Fruit fly (Drosophila melanogaster): ENCODE data around the gene CG11756.

The CG11756 gene

DNA sequence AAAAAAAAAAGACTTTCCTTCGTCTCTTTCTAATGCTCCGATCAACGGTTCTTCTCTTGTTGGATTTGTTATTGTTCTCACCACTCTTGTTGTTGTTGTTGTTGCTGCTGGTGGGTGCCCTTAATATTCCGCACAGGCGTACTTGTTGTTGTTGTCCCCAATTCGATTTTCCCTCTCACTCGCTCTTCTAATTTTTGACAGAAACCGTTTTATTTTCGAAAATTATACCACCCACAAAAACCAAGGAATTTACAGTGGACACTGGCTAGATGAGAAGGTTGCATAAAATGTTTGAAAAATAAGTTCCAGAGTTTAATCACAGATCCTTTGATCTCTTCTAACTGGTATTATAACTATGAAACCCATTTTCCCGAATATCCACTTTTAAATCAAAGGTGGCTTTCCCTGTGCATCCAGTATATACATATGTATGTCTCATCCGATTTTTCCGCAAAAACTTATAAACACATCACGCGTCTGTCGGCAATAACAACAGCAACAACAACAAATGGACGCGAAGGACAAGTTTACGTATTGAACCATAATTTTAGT, 43.5 kb downstream of the CG11756 start (continued):
- peak; percentile 20 for TF ChIP-seq bcd (GFP tag; optimal IDR thresholded peaks at IDR 0.05)
- 0 out of 3 replicates have a peak, but pooled peaks have one; percentile 39 for TF ChIP-seq ase (GFP tag; IDR thresholded peaks at IDR 0.05)
- no peak for TF ChIP-seq CG30431 (GFP tag; optimal IDR thresholded peaks at IDR 0.05)
- TF ChIP-seq peb (GFP tag; IDR thresholded peaks at IDR 0.05), result no peak
- no peak for TF ChIP-seq CG12659 (GFP tag; optimal IDR thresholded peaks at IDR 0.05)
- TF ChIP-seq Doc3 (GFP tag; IDR thresholded peaks at IDR 0.05; ENCODE audit: partially characterized antibody), result no peak
- TF ChIP-seq HLH54F (GFP tag; optimal IDR thresholded peaks at IDR 0.05), result no peak
- peak; percentile 73; the same call in 1 of the 2 replicates for TF ChIP-seq lmd (GFP tag; IDR thresholded peaks at IDR 0.05)
- TF ChIP-seq tup (GFP tag; optimal IDR thresholded peaks at IDR 0.05), result no peak
- peak; percentile 44; the same call in 1 of the 3 replicates for TF ChIP-seq ci (GFP tag; IDR thresholded peaks at IDR 0.05)
- TF ChIP-seq ATbp (GFP tag; optimal IDR thresholded peaks at IDR 0.05), result no peak
- no peak for TF ChIP-seq Hr78 (GFP tag; optimal IDR thresholded peaks at IDR 0.05)
- TF ChIP-seq HLHmδ (GFP tag; optimal IDR thresholded peaks at IDR 0.05), result no peak
- no peak for TF ChIP-seq CG17912 (GFP tag; optimal IDR thresholded peaks at IDR 0.05)
- no peak for TF ChIP-seq hkb (optimal IDR thresholded peaks at IDR 0.05)
- TF ChIP-seq hkb (GFP tag; IDR thresholded peaks at IDR 0.05), result peak; percentile 56; the same call in 1 of the 2 replicates
- TF ChIP-seq CG31224 (GFP tag; IDR thresholded peaks at IDR 0.05), result peak; percentile 48; the same call in 1 of the 2 replicates
- no peak for TF ChIP-seq CG18476 (GFP tag; optimal IDR thresholded peaks at IDR 0.05)
- TF ChIP-seq Hand (GFP tag; optimal IDR thresholded peaks at IDR 0.05), result no peak
- peak; percentile 7 for TF ChIP-seq B-H2 (GFP tag; optimal IDR thresholded peaks at IDR 0.05)
- no peak for TF ChIP-seq amos (GFP tag; IDR thresholded peaks at IDR 0.05; ENCODE audit: partially characterized antibody)
- no peak for TF ChIP-seq CG17186 (GFP tag; optimal IDR thresholded peaks at IDR 0.05)
- peak; percentile 53; the same call in 2 of the 3 replicates for TF ChIP-seq CG7357 (GFP tag; IDR thresholded peaks at IDR 0.05)
- TF ChIP-seq CG1602 (GFP tag; optimal IDR thresholded peaks at IDR 0.05), result no peak
- peak; percentile 58; the same call in 2 of the 3 replicates for TF ChIP-seq sr (GFP tag; IDR thresholded peaks at IDR 0.05)
- TF ChIP-seq CG17385 (GFP tag; optimal IDR thresholded peaks at IDR 0.05), result no peak
- no peak for TF ChIP-seq CG1603 (tag; optimal IDR thresholded peaks at IDR 0.05)
- no peak for TF ChIP-seq Dad (GFP tag; optimal IDR thresholded peaks at IDR 0.05)
- no peak for TF ChIP-seq ac (GFP tag; optimal IDR thresholded peaks at IDR 0.05)
- no peak for TF ChIP-seq CG13296 (GFP tag; optimal IDR thresholded peaks at IDR 0.05)
- TF ChIP-seq al (GFP tag; IDR thresholded peaks at IDR 0.05), result peak; percentile 75; the same call in 1 of the 2 replicates
- no peak for TF ChIP-seq CG2875 (GFP tag; optimal IDR thresholded peaks at IDR 0.05)
- TF ChIP-seq Aef1 (GFP tag; IDR thresholded peaks at IDR 0.05), result peak; percentile 60
- TF ChIP-seq Dip2 (GFP tag; IDR thresholded peaks at IDR 0.05), result no peak
- no peak for TF ChIP-seq CG4820 (GFP tag; optimal IDR thresholded peaks at IDR 0.05)
- peak; percentile 85 for TF ChIP-seq slbo (GFP tag; IDR thresholded peaks at IDR 0.05)
- TF ChIP-seq CG32767 (GFP tag; IDR thresholded peaks at IDR 0.05), result no peak
- no peak for TF ChIP-seq CG17568 (GFP tag; optimal IDR thresholded peaks at IDR 0.05)
- TF ChIP-seq Myb (GFP tag; optimal IDR thresholded peaks at IDR 0.05), result no peak
- peak; percentile 64 for TF ChIP-seq CG9817 (tag; optimal IDR thresholded peaks at IDR 0.05)
- no peak for TF ChIP-seq croc (GFP tag; conservative IDR thresholded peaks at IDR 0.05)
- TF ChIP-seq CG1832 (GFP tag; optimal IDR thresholded peaks at IDR 0.05), result no peak
- peak; percentile 54 for TF ChIP-seq CG2120 (GFP tag; optimal IDR thresholded peaks at IDR 0.05)
- no peak for TF ChIP-seq CG5180 (GFP tag; optimal IDR thresholded peaks at IDR 0.05)
- no peak for TF ChIP-seq CG10209 (GFP tag; optimal IDR thresholded peaks at IDR 0.05)
- 0 out of 2 replicates have a peak, but pooled peaks have one; percentile 44 for TF ChIP-seq H2.0 (GFP tag; IDR thresholded peaks at IDR 0.05)
- TF ChIP-seq CG10321 (GFP tag; IDR thresholded peaks at IDR 0.05), result no peak
- no peak for TF ChIP-seq slp2 (GFP tag; optimal IDR thresholded peaks at IDR 0.05)
- no peak for TF ChIP-seq tll (GFP tag; optimal IDR thresholded peaks at IDR 0.05)
- TF ChIP-seq nom (GFP tag; optimal IDR thresholded peaks at IDR 0.05), result no peak
